Worm (Caenorhabditis elegans) whole organism, L4/young adult: ENCODE results near the gene fip-3.

Experiments used
- W03F9.2 ChIP-seq: fragments of 150-350 bp; optimal IDR thresholded peaks from 2 replicates; lab custom pipeline; 2014; ENCODE audit warnings: missing biosample characterization, missing genetic modification characterization
- dao-5 ChIP-seq: sonication (generic microtip); optimal IDR thresholded peaks from 2 replicates; lab custom pipeline; 2016; ENCODE audit warnings: missing genotype, missing genetic modification characterization, moderate library complexity, missing compliant biosample characterization
- him-1 ChIP-seq: sonication (generic microtip); optimal IDR thresholded peaks from 2 replicates; lab custom pipeline; 2016; ENCODE audit warnings: missing genotype, missing genetic modification reagents, missing genetic modification characterization, missing compliant biosample characterization

The fip-3 gene

DNA sequence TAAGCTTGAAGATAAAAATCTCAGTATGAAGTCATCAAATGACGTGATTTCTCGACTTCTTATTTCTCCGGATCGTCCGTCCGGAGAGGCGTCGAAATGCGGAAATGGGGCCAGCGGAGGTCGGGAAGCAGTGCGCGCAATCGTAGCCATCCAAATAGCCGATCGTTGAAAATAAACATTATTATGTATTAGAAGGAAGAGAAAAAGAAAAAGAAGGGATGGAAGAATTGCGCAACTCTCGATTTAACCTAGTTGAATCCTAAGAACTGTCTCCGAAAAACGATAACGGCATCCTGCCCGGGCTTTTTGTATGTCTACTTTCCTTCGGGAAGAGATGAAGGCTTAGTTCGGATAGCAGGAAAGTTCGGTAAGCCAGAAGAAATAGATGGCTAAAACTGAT is 12.9 kb upstream of the fip-3 start:
- TF ChIP-seq him-1 (tag; lab: Kevin White, UChicago) (no peak), dao-5 (tag; lab: Kevin White, UChicago) (no peak), W03F9.2 (tag; lab: Kevin White, UChicago) (no peak)

DNA sequence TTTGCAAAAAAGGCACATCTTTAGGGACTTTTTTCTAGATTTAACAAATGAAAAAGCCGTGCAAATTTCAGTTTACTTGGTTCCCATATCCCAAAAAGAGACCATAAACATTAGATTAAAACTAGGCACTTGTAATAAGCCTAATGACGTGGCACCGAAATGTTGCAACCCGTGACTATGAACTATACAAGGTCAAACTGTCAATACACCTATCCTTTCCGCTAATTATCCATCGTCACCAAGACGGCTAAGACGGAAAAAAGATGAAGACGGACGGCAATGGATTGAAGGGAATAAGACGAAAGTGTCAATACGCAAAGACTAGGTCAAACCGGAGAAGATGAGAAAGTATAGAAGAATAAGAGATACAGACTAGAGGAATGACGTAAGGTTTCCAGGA is 9.7 kb upstream of the fip-3 start:
- TF ChIP-seq him-1 (tag; lab: Kevin White, UChicago) (no peak), dao-5 (tag; lab: Kevin White, UChicago) (no peak), W03F9.2 (tag; lab: Kevin White, UChicago) (no peak)

DNA sequence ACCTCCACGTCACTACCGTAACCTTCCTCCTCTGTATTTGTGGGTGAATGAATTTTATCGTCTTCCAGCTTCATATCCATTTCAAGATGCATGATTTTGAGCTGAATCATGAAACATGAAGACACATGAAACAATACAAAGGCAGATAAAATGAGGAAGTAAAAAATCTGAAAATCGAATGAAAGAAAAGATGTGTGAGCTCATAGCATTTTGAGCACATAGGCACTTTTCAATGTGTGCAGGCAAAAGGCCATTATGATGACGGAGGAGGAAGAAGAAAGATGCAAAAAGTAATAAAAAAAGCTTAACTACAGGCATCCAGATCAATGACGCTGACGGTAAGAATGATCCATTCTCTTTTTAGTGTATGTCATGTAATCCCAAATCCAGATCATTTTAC is 8.5 kb upstream of the fip-3 start, which contains the start of gene ztf-30:
TSS of gene ztf-30 (minus strand) at position 101 of the 400 bp plus-strand sequence.
- TF ChIP-seq dao-5 (tag; lab: Kevin White, UChicago) = no peak
- no peak for TF ChIP-seq him-1 (tag; lab: Kevin White, UChicago)
- TF ChIP-seq W03F9.2 (tag; lab: Kevin White, UChicago) = no peak

DNA sequence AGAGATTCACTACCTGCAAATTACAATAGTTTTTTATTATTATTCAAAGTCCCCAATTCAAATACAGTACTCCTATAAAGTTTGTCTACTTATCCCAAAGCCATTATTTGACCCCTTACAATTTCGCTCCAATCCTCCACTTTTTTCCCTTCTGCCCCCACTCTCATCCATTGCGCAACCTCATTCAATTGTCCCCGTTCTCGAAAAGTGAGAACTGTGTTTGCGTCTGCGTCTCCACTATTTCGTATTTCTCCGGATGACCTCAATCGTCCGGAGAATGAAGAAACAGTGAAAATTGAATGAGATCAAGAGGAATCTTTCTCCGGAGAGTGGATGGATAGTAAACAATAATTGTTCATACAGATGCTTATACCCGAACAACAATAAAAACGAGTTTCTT is 7.4 kb upstream of the fip-3 start:
- TF ChIP-seq him-1 (tag; lab: Kevin White, UChicago) (no peak), W03F9.2 (tag; lab: Kevin White, UChicago) (no peak), dao-5 (tag; lab: Kevin White, UChicago) (no peak)

DNA sequence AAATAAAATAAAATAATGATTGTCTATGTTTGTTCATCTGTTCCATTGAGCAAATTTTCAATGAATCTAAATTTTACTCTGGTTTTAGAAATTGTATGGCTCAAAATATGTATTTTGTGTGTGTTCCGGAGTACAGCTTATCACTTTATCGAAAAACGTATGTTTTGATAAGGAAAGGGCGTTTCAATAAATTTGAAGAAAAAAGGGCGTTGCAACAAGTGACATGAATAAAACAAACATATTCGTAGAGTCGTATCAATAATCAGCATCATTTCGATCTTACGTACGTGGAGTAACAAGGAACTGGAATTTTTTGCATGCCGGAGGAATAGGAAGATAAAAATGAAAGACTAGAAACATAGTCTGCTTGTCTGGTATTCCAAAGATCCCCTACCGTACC is 4.8 kb upstream of the fip-3 start:
- TF ChIP-seq W03F9.2 (tag; lab: Kevin White, UChicago) (no peak), dao-5 (tag; lab: Kevin White, UChicago) (no peak), him-1 (tag; lab: Kevin White, UChicago) (no peak)

DNA sequence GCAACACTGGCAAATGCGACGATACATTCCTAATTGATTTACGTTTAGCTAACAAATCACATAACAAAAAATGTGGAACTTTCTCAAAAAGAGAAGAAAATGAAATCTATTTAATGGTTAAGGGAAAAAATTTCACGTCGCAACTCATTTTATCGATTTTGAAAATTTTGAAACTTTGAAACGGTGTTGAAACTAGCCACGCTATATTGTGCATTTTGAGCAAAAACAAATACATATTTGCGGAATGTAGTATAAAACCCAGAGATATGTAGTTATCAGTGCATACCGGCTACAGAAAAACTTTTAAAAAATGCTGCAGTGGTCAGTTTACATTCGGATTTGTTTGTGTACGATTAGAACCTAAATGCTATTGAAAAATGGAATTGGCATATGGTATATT is 4.3 kb upstream of the fip-3 start, which contains the start of gene C06E1.7:
TSS of gene C06E1.7 (minus strand) at position 101 of the 400 bp plus-strand sequence.
- TF ChIP-seq dao-5 (tag; lab: Kevin White, UChicago) (no peak), him-1 (tag; lab: Kevin White, UChicago) (no peak), W03F9.2 (tag; lab: Kevin White, UChicago) (no peak)

DNA sequence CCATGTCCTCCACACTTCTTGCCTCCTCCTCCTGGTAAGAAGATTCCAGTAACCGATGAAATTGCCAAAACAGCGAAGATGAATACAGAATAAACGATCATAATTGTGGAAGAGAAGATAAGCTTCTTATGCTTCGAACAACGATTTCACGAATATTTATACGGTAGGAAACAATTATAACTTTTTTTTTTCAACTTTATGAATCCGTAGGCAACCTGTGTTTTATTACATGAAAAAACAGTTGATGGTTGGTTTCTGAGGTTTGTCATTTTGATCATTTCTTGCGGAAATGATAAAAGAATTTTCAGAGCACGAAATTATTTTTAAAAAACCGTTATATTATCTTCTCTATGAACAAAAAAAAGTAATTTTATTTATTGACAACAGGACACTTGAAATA is 1.6 kb upstream of the fip-3 start, which contains the start of gene fipr-16:
TSS of gene fipr-16 (minus strand) at position 101 of the 400 bp plus-strand sequence.
- TF ChIP-seq him-1 (tag; lab: Kevin White, UChicago) (no peak), W03F9.2 (tag; lab: Kevin White, UChicago) (no peak), dao-5 (tag; lab: Kevin White, UChicago) (no peak)

DNA sequence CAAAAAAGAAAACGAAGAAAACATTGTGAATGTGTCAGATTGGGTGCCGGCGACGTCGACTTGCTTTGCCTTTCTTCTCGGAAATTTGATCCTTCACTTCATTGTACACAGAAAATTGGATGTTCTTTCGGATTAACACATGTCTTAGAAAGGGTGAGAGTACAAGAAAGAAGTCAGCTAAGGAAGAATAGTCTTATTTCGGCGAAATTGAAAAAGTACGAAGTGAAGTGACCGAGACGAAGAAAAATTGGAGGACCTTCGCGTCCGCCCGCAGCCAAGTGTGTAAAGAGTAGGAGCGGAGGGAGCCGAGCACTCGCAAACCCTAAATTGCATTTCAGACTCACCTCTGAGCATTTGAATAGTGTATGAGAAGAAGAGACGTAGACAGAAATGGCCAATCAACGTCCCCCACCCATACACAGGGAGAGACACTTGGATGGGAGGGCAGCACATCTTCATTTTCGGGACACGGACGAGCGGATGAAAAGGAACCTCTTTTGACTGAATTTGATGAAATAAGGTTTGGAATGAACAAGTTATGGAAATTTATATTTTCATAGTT is 615 bp downstream of the fip-3 start, which contains the start of gene glr-1:
TSS of gene glr-1 (minus strand) at position 51 of the 562 bp plus-strand sequence.
- TF ChIP-seq W03F9.2 (tag; lab: Kevin White, UChicago) = no peak
- TF ChIP-seq him-1 (tag; lab: Kevin White, UChicago) = no peak
- no peak for TF ChIP-seq dao-5 (tag; lab: Kevin White, UChicago)

DNA sequence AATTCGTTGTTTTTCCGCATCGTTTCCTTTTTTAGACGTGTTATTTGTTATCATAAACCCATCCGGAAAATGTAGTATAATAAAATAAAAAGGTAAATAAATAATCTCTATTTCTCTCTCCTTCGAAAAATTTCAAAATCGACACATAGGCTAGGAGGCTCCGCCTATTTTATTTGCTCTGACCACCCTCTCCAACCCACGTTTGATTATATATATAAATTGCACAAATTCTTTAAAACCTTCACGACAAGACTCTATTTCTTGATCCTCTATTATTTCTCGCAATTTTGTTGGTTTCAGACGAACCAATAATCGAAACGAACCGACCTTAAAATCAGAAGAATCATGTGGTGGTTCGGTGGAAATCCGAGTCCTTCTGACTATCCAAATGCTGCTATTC is 8.5 kb downstream of the fip-3 start, which contains the start of gene doxa-1:
TSS of gene doxa-1 (plus strand) at position 301 of the 400 bp plus-strand sequence.
- no peak for TF ChIP-seq him-1 (tag; lab: Kevin White, UChicago)
- TF ChIP-seq dao-5 (tag; lab: Kevin White, UChicago) = no peak
- TF ChIP-seq W03F9.2 (tag; lab: Kevin White, UChicago) = no peak

DNA sequence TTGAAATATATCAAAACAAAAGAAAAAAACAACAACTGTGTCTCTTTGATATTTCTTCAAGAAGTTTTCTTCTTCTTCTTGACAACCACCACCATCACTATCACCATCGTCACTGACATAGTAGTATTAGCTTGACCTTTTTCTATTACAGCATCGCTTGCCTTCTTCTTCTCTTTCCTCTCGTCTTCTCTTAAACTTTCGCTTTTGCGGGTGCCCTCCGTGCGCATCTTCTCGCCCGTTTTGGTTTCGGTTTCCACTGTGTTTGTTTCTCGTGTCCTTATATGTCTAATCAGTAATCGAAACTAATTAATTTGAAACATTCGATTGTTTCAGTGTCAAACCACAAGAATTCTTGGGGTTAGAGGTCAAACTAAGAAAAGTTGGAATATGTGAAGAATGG is 9.9 kb downstream of the fip-3 start:
- no peak for TF ChIP-seq dao-5 (tag; lab: Kevin White, UChicago)
- no peak for TF ChIP-seq W03F9.2 (tag; lab: Kevin White, UChicago)
- TF ChIP-seq him-1 (tag; lab: Kevin White, UChicago) = no peak

DNA sequence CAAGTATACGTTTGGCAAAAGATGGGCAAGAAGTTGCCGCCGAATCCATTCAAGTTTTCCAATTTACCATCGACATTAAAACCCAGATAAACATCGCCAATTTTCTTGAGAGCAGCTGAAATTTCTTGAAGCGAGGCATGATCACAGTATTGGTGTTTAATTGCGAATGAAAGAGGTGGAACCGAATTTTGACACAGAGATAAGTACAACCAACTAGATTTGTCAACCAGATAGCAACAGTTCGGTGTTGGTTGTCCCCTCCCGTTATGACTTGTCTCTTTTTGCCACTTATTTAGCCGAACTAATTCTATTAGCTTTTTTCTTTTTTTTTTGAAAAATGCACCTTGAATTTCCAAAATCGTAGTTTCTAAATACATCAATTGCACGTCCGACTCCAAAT is 10.9 kb downstream of the fip-3 start:
- TF ChIP-seq him-1 (tag; lab: Kevin White, UChicago) (no peak), W03F9.2 (tag; lab: Kevin White, UChicago) (no peak), dao-5 (tag; lab: Kevin White, UChicago) (no peak)

DNA sequence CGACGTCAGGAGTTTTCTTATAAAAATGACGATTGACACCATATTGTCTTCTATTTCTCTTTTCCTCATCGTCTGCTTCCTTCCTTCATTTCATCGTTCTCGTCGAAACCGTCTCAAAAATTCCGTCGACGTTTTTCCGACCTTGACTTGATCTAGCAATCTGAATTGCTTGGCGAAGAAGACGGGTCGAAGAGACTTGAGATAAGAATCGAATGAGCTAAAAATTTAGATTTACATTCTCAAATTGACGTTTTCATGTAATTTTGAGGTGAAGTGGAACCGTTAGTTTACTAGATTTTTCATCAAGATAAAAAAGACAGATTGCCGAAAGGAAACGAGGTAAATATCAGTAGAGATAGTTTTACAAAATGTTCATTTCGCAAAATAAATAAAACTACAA is 11.8 kb downstream of the fip-3 start:
- no peak for TF ChIP-seq W03F9.2 (tag; lab: Kevin White, UChicago)
- no peak for TF ChIP-seq him-1 (tag; lab: Kevin White, UChicago)
- TF ChIP-seq dao-5 (tag; lab: Kevin White, UChicago) = no peak

DNA sequence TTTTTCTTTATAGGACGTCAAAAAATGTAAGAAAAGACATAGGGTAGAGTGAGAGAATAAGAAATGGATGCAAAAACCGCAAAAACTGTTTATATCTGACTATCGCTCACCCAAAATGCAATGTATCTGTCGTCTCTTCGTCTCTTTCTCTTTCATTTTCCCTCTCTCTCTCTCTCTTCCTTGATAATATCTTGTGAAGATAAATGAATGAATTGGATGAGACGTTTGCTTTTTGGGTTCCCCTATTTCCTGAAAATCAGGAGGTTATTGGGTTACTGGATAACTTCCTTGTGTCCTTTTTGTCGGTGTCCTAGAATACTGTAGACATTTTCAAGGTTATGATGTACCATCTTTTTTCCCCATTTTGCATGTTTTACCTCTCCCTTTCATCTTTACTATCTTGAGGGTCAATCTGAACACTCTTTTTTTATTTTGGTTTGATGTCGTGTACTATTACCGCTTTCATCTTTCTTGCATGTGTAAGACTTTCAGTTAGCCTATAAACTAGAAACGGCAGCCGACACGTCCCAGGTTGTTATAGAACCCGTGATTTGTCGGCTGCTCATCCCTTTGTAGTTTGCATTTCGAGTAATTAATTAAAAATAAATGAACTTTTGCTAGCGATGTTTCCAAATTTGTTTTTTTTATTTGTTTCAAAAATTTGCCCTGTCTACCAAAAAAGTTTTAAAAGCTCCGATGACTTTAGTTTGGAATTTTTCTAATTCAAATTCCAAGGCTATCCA is 13.8 kb downstream of the fip-3 start:
- TF ChIP-seq dao-5 (tag; lab: Kevin White, UChicago) = no peak
- TF ChIP-seq him-1 (tag; lab: Kevin White, UChicago) = no peak
- TF ChIP-seq W03F9.2 (tag; lab: Kevin White, UChicago) = no peak
